Worm (Caenorhabditis elegans) whole organism, L2 larva: ENCODE data around the gene henn-1.

Experiments
- blmp-1 ChIP-seq: sonication (generic microtip); optimal IDR thresholded peaks from 2 replicates; lab custom pipeline; 2017; ENCODE audit warnings: missing genetic modification characterization, mild to moderate bottlenecking, missing compliant biosample characterization, antibody characterized with exemption, moderate library complexity; ENCODE audit not compliant: insufficient read depth
- lin-13 ChIP-seq: fragments of 150-350 bp; optimal IDR thresholded peaks from 2 replicates; lab custom pipeline; 2014; ENCODE audit warnings: missing biosample characterization, missing genetic modification reagents, missing genetic modification characterization
- lsy-2 ChIP-seq, 2 experiments: fragments of 150-350 bp in 1 of 2; sonication (generic microtip) in 1 of 2; optimal IDR thresholded peaks; 2 replicates each; lab custom pipeline; 2014 to 2017; ENCODE audit warnings: missing biosample characterization in 2 of 2, missing genetic modification characterization in 2 of 2
- nhr-11 ChIP-seq: fragments of 150-350 bp; optimal IDR thresholded peaks from 2 replicates; lab custom pipeline; 2014; ENCODE audit warnings: missing biosample characterization, missing genetic modification characterization
- nhr-237 ChIP-seq: fragments of 150-350 bp; optimal IDR thresholded peaks from 2 replicates; lab custom pipeline; 2014; ENCODE audit warnings: missing biosample characterization, missing genetic modification characterization
- nhr-6 ChIP-seq: fragments of 150-350 bp; optimal IDR thresholded peaks from 2 replicates; lab custom pipeline; 2014; ENCODE audit warnings: missing biosample characterization, missing genetic modification characterization

- TF ChIP-seq nhr-11 (no peak), lsy-2 (tag; optimal IDR thresholded peaks at IDR 0.05; lab: Kevin White, UChicago) (no peak), lin-13 (GFP tag; lab: Kevin White, UChicago) (no peak), nhr-6 (tag; lab: Kevin White, UChicago) (no peak), nhr-237 (no peak), blmp-1 (tag; lab: Kevin White, UChicago) (no peak)
Measured at ce11 chrIII:8262599-8262998, 30.1 kb downstream of the henn-1 start.
